Worm (Caenorhabditis elegans) whole organism, L1 larva: ENCODE data around the gene nhr-119.

Source experiments
- C16A3.4 ChIP-seq: fragments of 150-350 bp; optimal IDR thresholded peaks from 2 replicates; lab custom pipeline; 2014; ENCODE audit warnings: missing biosample characterization, missing genetic modification characterization
- C34B4.2 ChIP-seq: sonication (generic microtip); optimal IDR thresholded peaks from 2 replicates; lab custom pipeline; 2017; ENCODE audit warnings: mild to moderate bottlenecking, missing genetic modification characterization, missing compliant biosample characterization
- F16B12.6 ChIP-seq: fragments of 150-350 bp; optimal IDR thresholded peaks from 2 replicates; lab custom pipeline; 2014; ENCODE audit warnings: missing biosample characterization, missing genetic modification characterization
- Y116A8C.19 ChIP-seq: sonication (generic microtip); optimal IDR thresholded peaks from 2 replicates; lab custom pipeline; 2016; ENCODE audit warnings: missing compliant biosample characterization, missing genetic modification characterization, borderline replicate concordance
- aha-1 ChIP-seq: fragments of 150-350 bp; optimal IDR thresholded peaks from 2 replicates; lab custom pipeline; 2014; ENCODE audit warnings: missing biosample characterization, missing genetic modification characterization
- ama-1 ChIP-seq: fragments of 150-350 bp; optimal IDR thresholded peaks from 2 replicates; lab custom pipeline; 2014
- blmp-1 ChIP-seq: fragments of 150-350 bp; optimal IDR thresholded peaks from 2 replicates; lab custom pipeline; 2014; ENCODE audit warnings: missing biosample characterization, missing genetic modification characterization
- ceh-63 ChIP-seq: fragments of 200-800 bp; sonication (Bioruptor generic); optimal IDR thresholded peaks from 2 replicates; lab custom pipeline; 2018; ENCODE audit warnings: mild to moderate bottlenecking, missing genetic modification characterization, missing compliant biosample characterization
- ceh-8 ChIP-seq: fragments of 200-800 bp; sonication (Bioruptor generic); optimal IDR thresholded peaks from 2 replicates; lab custom pipeline; 2018; ENCODE audit warnings: mild to moderate bottlenecking, missing genetic modification characterization, moderate library complexity, missing compliant biosample characterization
- ceh-82 ChIP-seq, 3 experiments: fragments of 150-350 bp in 1 of 3; sonication (generic microtip) in 2 of 3; optimal IDR thresholded peaks; 2 replicates each; lab custom pipeline; 2014 to 2017; ENCODE audit warnings: missing biosample characterization in 3 of 3, missing genetic modification characterization in 3 of 3
- ceh-90 ChIP-seq: sonication (generic microtip); optimal IDR thresholded peaks from 2 replicates; lab custom pipeline; 2016; ENCODE audit warnings: missing genetic modification characterization, missing compliant biosample characterization
- dpl-1 ChIP-seq, 3 experiments: fragments of 150-350 bp in 2 of 3; sonication (generic microtip) in 1 of 3; optimal IDR thresholded peaks; 2 replicates each; lab custom pipeline; 2014 to 2017; ENCODE audit warnings: missing biosample characterization in 3 of 3, missing genetic modification characterization in 3 of 3, missing genetic modification reagents in 3 of 3
- dsc-1 ChIP-seq: sonication (generic microtip); optimal IDR thresholded peaks from 2 replicates; lab custom pipeline; 2016; ENCODE audit warnings: mild to moderate bottlenecking, missing genetic modification characterization, missing compliant biosample characterization
- efl-3 ChIP-seq: fragments of 200-800 bp; sonication (Bioruptor generic); optimal IDR thresholded peaks from 2 replicates; lab custom pipeline; 2018; ENCODE audit warnings: mild to moderate bottlenecking, missing genetic modification characterization, missing compliant biosample characterization
- egl-27 ChIP-seq, 2 experiments: fragments of 150-350 bp in 1 of 2; sonication (generic microtip); optimal IDR thresholded peaks; 3 replicates each; lab custom pipeline; 2017 to 2018; ENCODE audit warnings: missing biosample characterization in 2 of 2, missing genetic modification characterization in 2 of 2, missing genetic modification reagents in 2 of 2
- elt-2 ChIP-seq: sonication (generic microtip); optimal IDR thresholded peaks from 2 replicates; lab custom pipeline; 2016; ENCODE audit warnings: missing genetic modification characterization, mild to moderate bottlenecking, inconsistent platforms, missing compliant biosample characterization, missing genetic modification reagents
- elt-3 ChIP-seq, 6 experiments: fragments of 150-350 bp in 1 of 6; sonication (generic microtip); optimal IDR thresholded peaks; 2 replicates each; lab custom pipeline; 2017 to 2018; ENCODE audit warnings: missing biosample characterization in 6 of 6, missing genetic modification characterization in 6 of 6, inconsistent platforms in 1 of 6
- ets-5 ChIP-seq: fragments of 200-800 bp; sonication (Bioruptor generic); IDR thresholded peaks from 2 replicates; pipeline ENCODE4 v1.3.6; 2022; ENCODE audit warnings: missing genetic modification characterization, missing compliant biosample characterization
- fkh-10 ChIP-seq: sonication (generic microtip); optimal IDR thresholded peaks from 2 replicates; lab custom pipeline; 2017; ENCODE audit warnings: missing biosample characterization, missing genetic modification reagents, missing genetic modification characterization
- fkh-8 ChIP-seq: sonication (generic microtip); optimal IDR thresholded peaks from 2 replicates; lab custom pipeline; 2016; ENCODE audit warnings: mild to moderate bottlenecking, missing genetic modification characterization, missing compliant biosample characterization
- jun-1 ChIP-seq: fragments of 150-350 bp; optimal IDR thresholded peaks from 2 replicates; lab custom pipeline; 2014; ENCODE audit warnings: missing biosample characterization, missing genetic modification reagents, missing genetic modification characterization
- lin-15B ChIP-seq: fragments of 150-350 bp; sonication (generic microtip); optimal IDR thresholded peaks from 3 replicates; lab custom pipeline; 2014; ENCODE audit warnings: missing biosample characterization, missing genetic modification characterization
- lin-35 ChIP-seq, 2 experiments: fragments of 150-350 bp; optimal IDR thresholded peaks; 2 replicates each; lab custom pipeline; 2014; ENCODE audit warnings: missing biosample characterization in 2 of 2, missing genetic modification characterization in 2 of 2, missing genetic modification reagents in 2 of 2
- lin-39 ChIP-seq: fragments of 150-350 bp; optimal IDR thresholded peaks from 2 replicates; lab custom pipeline; 2014; ENCODE audit warnings: missing biosample characterization, missing genetic modification reagents, missing genetic modification characterization
- lsy-2 ChIP-seq, 2 experiments: fragments of 150-350 bp; optimal IDR thresholded peaks; 2 replicates each; lab custom pipeline; 2014; ENCODE audit warnings: missing biosample characterization in 2 of 2, missing genetic modification characterization in 2 of 2
- mdl-1 ChIP-seq, 2 experiments: fragments of 150-350 bp; optimal IDR thresholded peaks; 2 replicates each; lab custom pipeline; 2014 to 2017; ENCODE audit warnings: missing biosample characterization in 2 of 2, missing genetic modification characterization in 2 of 2, inconsistent platforms in 1 of 2
- mef-2 ChIP-seq: fragments of 150-350 bp; optimal IDR thresholded peaks from 2 replicates; lab custom pipeline; 2014; ENCODE audit warnings: missing biosample characterization, missing genetic modification characterization
- mep-1 ChIP-seq: fragments of 150-350 bp; optimal IDR thresholded peaks from 2 replicates; lab custom pipeline; 2014; ENCODE audit warnings: missing biosample characterization, missing genetic modification characterization
- nhr-11 ChIP-seq: fragments of 150-350 bp; optimal IDR thresholded peaks from 2 replicates; lab custom pipeline; 2014; ENCODE audit warnings: missing biosample characterization, missing genetic modification characterization
- nhr-19 ChIP-seq: fragments of 200-800 bp; sonication (Bioruptor generic); conservative IDR thresholded peaks from 2 replicates; pipeline ENCODE4 v1.3.6; 2022; ENCODE audit warnings: missing genetic modification characterization, missing compliant biosample characterization
- nhr-20 ChIP-seq: sonication (generic microtip); optimal IDR thresholded peaks from 2 replicates; lab custom pipeline; 2016; ENCODE audit warnings: mild to moderate bottlenecking, missing genetic modification characterization, missing compliant biosample characterization
- nhr-237 ChIP-seq: fragments of 150-350 bp; optimal IDR thresholded peaks from 2 replicates; lab custom pipeline; 2014; ENCODE audit warnings: missing biosample characterization, missing genetic modification characterization
- nhr-28 ChIP-seq: fragments of 150-350 bp; optimal IDR thresholded peaks from 2 replicates; lab custom pipeline; 2014; ENCODE audit warnings: missing biosample characterization, missing genetic modification characterization
- nhr-71 ChIP-seq: sonication (generic microtip); optimal IDR thresholded peaks from 2 replicates; lab custom pipeline; 2016; ENCODE audit warnings: mild to moderate bottlenecking, missing genetic modification characterization, moderate library complexity, missing compliant biosample characterization
- nhr-84 ChIP-seq: sonication (generic microtip); optimal IDR thresholded peaks from 2 replicates; lab custom pipeline; 2017; ENCODE audit warnings: missing biosample characterization, missing genetic modification characterization
- nhr-90 ChIP-seq: sonication (generic microtip); optimal IDR thresholded peaks from 2 replicates; lab custom pipeline; 2016; ENCODE audit warnings: mild to moderate bottlenecking, missing genetic modification characterization, missing compliant biosample characterization; ENCODE audit not compliant: poor library complexity
- pag-3 ChIP-seq: sonication (generic microtip); optimal IDR thresholded peaks from 2 replicates; lab custom pipeline; 2017; ENCODE audit warnings: missing genetic modification characterization, mild to moderate bottlenecking, missing compliant biosample characterization, antibody characterized with exemption, borderline replicate concordance; ENCODE audit not compliant: insufficient read depth
- pqm-1 ChIP-seq: sonication (generic microtip); optimal IDR thresholded peaks from 3 replicates; lab custom pipeline; 2017; ENCODE audit warnings: missing biosample characterization, missing genetic modification characterization
- rnt-1 ChIP-seq: sonication (generic microtip); optimal IDR thresholded peaks from 2 replicates; lab custom pipeline; 2016; ENCODE audit warnings: mild to moderate bottlenecking, missing genetic modification characterization, moderate library complexity, missing compliant biosample characterization
- snpc-4 ChIP-seq: fragments of 150-350 bp; optimal IDR thresholded peaks from 2 replicates; lab custom pipeline; 2014; ENCODE audit warnings: missing biosample characterization, missing genetic modification characterization
- snu-23 ChIP-seq: sonication (generic microtip); optimal IDR thresholded peaks from 2 replicates; lab custom pipeline; 2016; ENCODE audit warnings: missing genetic modification characterization, missing compliant biosample characterization
- sox-4 ChIP-seq: sonication (generic microtip); optimal IDR thresholded peaks from 2 replicates; lab custom pipeline; 2016; ENCODE audit warnings: missing genetic modification characterization, missing compliant biosample characterization
- swsn-7 ChIP-seq: sonication (generic microtip); optimal IDR thresholded peaks from 2 replicates; lab custom pipeline; 2016; ENCODE audit warnings: missing genetic modification characterization, missing compliant biosample characterization
- tlp-1 ChIP-seq: fragments of 150-350 bp; optimal IDR thresholded peaks from 2 replicates; lab custom pipeline; 2014; ENCODE audit warnings: missing biosample characterization, missing genetic modification characterization
- unc-130 ChIP-seq: fragments of 150-350 bp; optimal IDR thresholded peaks from 2 replicates; lab custom pipeline; 2017; ENCODE audit warnings: missing biosample characterization, missing genetic modification characterization, inconsistent platforms
- unc-30 ChIP-seq: sonication (generic microtip); optimal IDR thresholded peaks from 2 replicates; lab custom pipeline; 2017; ENCODE audit warnings: missing biosample characterization, missing genetic modification characterization
- unc-62 ChIP-seq: fragments of 150-350 bp; optimal IDR thresholded peaks from 2 replicates; lab custom pipeline; 2014; ENCODE audit warnings: missing biosample characterization, missing genetic modification reagents, missing genetic modification characterization
- unc-86 ChIP-seq: sonication (generic microtip); optimal IDR thresholded peaks from 2 replicates; lab custom pipeline; 2016; ENCODE audit warnings: missing genetic modification characterization, missing compliant biosample characterization
- unc-98 ChIP-seq: fragments of 200-800 bp; sonication (Bioruptor generic); IDR thresholded peaks from 2 replicates; pipeline ENCODE4 v1.3.6; 2022; ENCODE audit warnings: missing genetic modification characterization, missing compliant biosample characterization
- vab-15 ChIP-seq: sonication (generic microtip); optimal IDR thresholded peaks from 2 replicates; lab custom pipeline; 2017; ENCODE audit warnings: missing genotype, mild to moderate bottlenecking, missing genetic modification characterization, missing compliant biosample characterization
- ztf-11 ChIP-seq, 2 experiments: sonication (generic microtip); optimal IDR thresholded peaks; 2 replicates each; lab custom pipeline; 2016 to 2017; ENCODE audit warnings: missing genetic modification characterization in 2 of 2, missing biosample characterization in 1 of 2, missing compliant biosample characterization in 1 of 2
- ztf-4 ChIP-seq: fragments of 150-350 bp; optimal IDR thresholded peaks from 2 replicates; lab custom pipeline; 2014; ENCODE audit warnings: missing biosample characterization, missing genetic modification characterization

The nhr-119 gene

ce11 chrII:2800550-2801233 is at the start of gene nhr-119:
Gene nhr-119 (minus strand): TSS chrII:2800600.
- TF ChIP-seq nhr-237 (tag; lab: Kevin White, UChicago) (no peak), ceh-90 (tag; lab: Kevin White, UChicago) (no peak), aha-1 (no peak), snpc-4 (no peak), vab-15 (no peak), fkh-8 (tag; lab: Kevin White, UChicago) (no peak), fkh-10 (GFP tag; lab: Kevin White, UChicago) (no peak), unc-98 (GFP tag; lab: Robert Waterston, UW) (no peak), lin-15B (tag; lab: Kevin White, UChicago) (no peak), nhr-20 (peak; percentile 90), tlp-1 (tag; lab: Kevin White, UChicago) (no peak), lsy-2 (tag; optimal IDR thresholded peaks at IDR 0.05; lab: Kevin White, UChicago) (peak; percentile 69 to 74), Y116A8C.19 (no peak), mdl-1 (tag; optimal IDR thresholded peaks at IDR 0.05; lab: Kevin White, UChicago) (peak in 1 of 2 experiments; percentile 71), nhr-84 (tag; lab: Kevin White, UChicago) (no peak), mef-2 (tag; lab: Kevin White, UChicago) (no peak), C34B4.2 (tag; lab: Kevin White, UChicago) (no peak), ceh-82 (tag; optimal IDR thresholded peaks at IDR 0.05; lab: Kevin White, UChicago) (no peak), sox-4 (tag; lab: Kevin White, UChicago) (no peak), nhr-28 (tag; lab: Kevin White, UChicago) (no peak), elt-3 (tag; optimal IDR thresholded peaks at IDR 0.05; lab: Kevin White, UChicago) (peak in 3 of 6 experiments; percentile 91 to 99 (median 91)), ztf-4 (tag; lab: Kevin White, UChicago) (peak; percentile 40), lin-35 (GFP tag; optimal IDR thresholded peaks at IDR 0.05; lab: Kevin White, UChicago) (peak; percentile 6 to 69), efl-3 (GFP tag; lab: Kevin White, UChicago) (no peak), F16B12.6 (tag; lab: Kevin White, UChicago) (no peak), nhr-71 (tag; lab: Kevin White, UChicago) (peak; percentile 94), swsn-7 (tag; lab: Kevin White, UChicago) (peak; percentile 66), ets-5 (GFP tag; lab: Robert Waterston, UW) (no peak), rnt-1 (peak; percentile 87), jun-1 (tag; lab: Kevin White, UChicago) (peak; percentile 73), ztf-11 (tag; optimal IDR thresholded peaks at IDR 0.05; lab: Kevin White, UChicago) (no peak), ceh-8 (no peak), lin-39 (tag; lab: Kevin White, UChicago) (peak; percentile 92), nhr-11 (tag; lab: Kevin White, UChicago) (peak; percentile 86), pqm-1 (peak; percentile 18), unc-30 (tag; lab: Kevin White, UChicago) (no peak), nhr-19 (GFP tag; lab: Robert Waterston, UW) (peak; percentile 85), C16A3.4 (tag; lab: Kevin White, UChicago) (peak; percentile 19), dpl-1 (GFP tag; optimal IDR thresholded peaks at IDR 0.05; lab: Kevin White, UChicago) (peak; percentile 32 to 58 (median 34)), unc-62 (GFP tag; lab: Kevin White, UChicago) (no peak), unc-86 (no peak), pag-3 (no peak), unc-130 (tag; lab: Kevin White, UChicago) (peak; percentile 48), snu-23 (GFP tag; lab: Kevin White, UChicago) (peak; percentile 83), ceh-63 (GFP tag; lab: Kevin White, UChicago) (no peak), elt-2 (tag; lab: Kevin White, UChicago) (peak; percentile 95), blmp-1 (tag; lab: Kevin White, UChicago) (peak; percentile 69), ama-1 (peak; percentile 0), mep-1 (tag; lab: Kevin White, UChicago) (peak; percentile 52), nhr-90 (tag; lab: Kevin White, UChicago) (peak; percentile 87), egl-27 (tag; optimal IDR thresholded peaks at IDR 0.05; lab: Kevin White, UChicago) (no peak), dsc-1 (tag; lab: Kevin White, UChicago) (no peak)
